Fruit fly (Drosophila melanogaster) whole organism, embryonic: ENCODE results near the gene Lgr1.

Source experiments
- Atf3 ChIP-seq: fragments of 200-800 bp; sonication (Bioruptor generic); optimal IDR thresholded peaks from 3 replicates; lab custom pipeline; 2016; ENCODE audit warnings: missing biosample characterization, missing genetic modification characterization
- CG10147 ChIP-seq: fragments of 200-800 bp; sonication (Bioruptor generic); optimal IDR thresholded peaks from 2 replicates; lab custom pipeline; 2019; ENCODE audit warnings: missing biosample characterization, mild to moderate bottlenecking, missing genetic modification characterization, moderate library complexity
- CG11085 ChIP-seq: fragments of 200-800 bp; sonication (Bioruptor generic); IDR thresholded peaks from 2 replicates; pipeline ENCODE4 v1.3.6; 2022; ENCODE audit warnings: missing biosample characterization, missing genetic modification characterization
- CG13123 ChIP-seq: fragments of 200-800 bp; sonication (Bioruptor generic); optimal IDR thresholded peaks from 2 replicates; lab custom pipeline; 2016; ENCODE audit warnings: missing biosample characterization, missing genetic modification characterization
- CG13296 ChIP-seq: fragments of 200-800 bp; sonication (Bioruptor generic); optimal IDR thresholded peaks from 3 replicates; lab custom pipeline; 2018; ENCODE audit warnings: missing biosample characterization, mild to moderate bottlenecking, missing genetic modification characterization
- CG14050 ChIP-seq: fragments of 200-800 bp; sonication (Bioruptor generic); IDR thresholded peaks from 3 replicates; pipeline ENCODE4 v1.3.6; 2022; ENCODE audit warnings: missing biosample characterization, missing genetic modification characterization
- CG14710 ChIP-seq: fragments of 200-800 bp; sonication (Bioruptor generic); optimal IDR thresholded peaks from 3 replicates; lab custom pipeline; 2019; ENCODE audit warnings: missing biosample characterization, mild to moderate bottlenecking, missing genetic modification characterization, moderate library complexity
- CG15696 ChIP-seq: fragments of 200-800 bp; sonication (Bioruptor generic); optimal IDR thresholded peaks from 2 replicates; lab custom pipeline; 2019; ENCODE audit warnings: missing biosample characterization, mild to moderate bottlenecking, missing genetic modification characterization, moderate library complexity
- CG17829 ChIP-seq: fragments of 200-800 bp; optimal IDR thresholded peaks from 2 replicates; lab custom pipeline; 2019; ENCODE audit warnings: missing biosample characterization, mild to moderate bottlenecking, missing genetic modification characterization, moderate library complexity
- CG18011 ChIP-seq: fragments of 200-800 bp; sonication (Bioruptor generic); optimal IDR thresholded peaks from 2 replicates; lab custom pipeline; 2017; ENCODE audit warnings: missing biosample characterization, missing genetic modification characterization, mild to moderate bottlenecking, moderate library complexity, missing genotype
- CG18764 ChIP-seq: fragments of 200-800 bp; sonication (Bioruptor generic); optimal IDR thresholded peaks from 3 replicates; lab custom pipeline; 2016; ENCODE audit warnings: missing biosample characterization, missing genetic modification characterization
- CG2116 ChIP-seq: fragments of 200-800 bp; sonication (Bioruptor generic); optimal IDR thresholded peaks from 3 replicates; lab custom pipeline; 2018; ENCODE audit warnings: missing biosample characterization, mild to moderate bottlenecking, missing genetic modification characterization
- CG2712 ChIP-seq: fragments of 200-800 bp; optimal IDR thresholded peaks from 3 replicates; lab custom pipeline; 2019; ENCODE audit warnings: missing biosample characterization, mild to moderate bottlenecking, missing genetic modification characterization, moderate library complexity
- CG3065 ChIP-seq: fragments of 200-800 bp; sonication (Bioruptor generic); optimal IDR thresholded peaks from 2 replicates; lab custom pipeline; 2016; ENCODE audit warnings: missing biosample characterization, missing genetic modification characterization
- CG5180 ChIP-seq: fragments of 200-800 bp; sonication (Bioruptor generic); optimal IDR thresholded peaks from 3 replicates; lab custom pipeline; 2017; ENCODE audit warnings: missing biosample characterization, missing genetic modification characterization, mild to moderate bottlenecking, moderate library complexity, missing genetic modification reagents
- CG5953 ChIP-seq: fragments of 200-800 bp; sonication (Bioruptor generic); IDR thresholded peaks from 2 replicates; pipeline ENCODE4 v1.3.6; 2022; ENCODE audit warnings: missing biosample characterization, missing genetic modification characterization
- CG6654 ChIP-seq: fragments of 200-800 bp; sonication (Bioruptor generic); optimal IDR thresholded peaks from 2 replicates; lab custom pipeline; 2017; ENCODE audit warnings: missing biosample characterization, mild to moderate bottlenecking, missing genetic modification characterization
- CG7372 ChIP-seq: fragments of 200-800 bp; sonication (Bioruptor generic); IDR thresholded peaks from 2 replicates; pipeline ENCODE4 v1.3.6; 2022; ENCODE audit warnings: missing biosample characterization, missing genetic modification characterization
- CG7556 ChIP-seq: fragments of 200-800 bp; sonication (Bioruptor generic); optimal IDR thresholded peaks from 2 replicates; lab custom pipeline; 2017; ENCODE audit warnings: missing biosample characterization, mild to moderate bottlenecking, missing genetic modification characterization
- CG8290 ChIP-seq, 3 experiments: fragments of 200-800 bp; sonication (Bioruptor generic); optimal IDR thresholded peaks; 2 replicates each; lab custom pipeline; 2016 to 2019; ENCODE audit warnings: missing biosample characterization in 3 of 3, missing genetic modification characterization in 3 of 3, mild to moderate bottlenecking in 2 of 3, moderate library complexity in 1 of 3
- CG8944 ChIP-seq: fragments of 200-800 bp; sonication (Bioruptor generic); optimal IDR thresholded peaks from 3 replicates; lab custom pipeline; 2016; ENCODE audit warnings: missing biosample characterization, missing genetic modification characterization
- CoRest ChIP-seq: fragments of 200-800 bp; sonication (Bioruptor generic); optimal IDR thresholded peaks from 3 replicates; lab custom pipeline; 2018; ENCODE audit warnings: missing biosample characterization, mild to moderate bottlenecking, missing genetic modification characterization, moderate library complexity
- Doc3 ChIP-seq: fragments of 200-800 bp; sonication (Bioruptor generic); IDR thresholded peaks from 3 replicates; pipeline ENCODE4 v1.3.6; 2022; ENCODE audit warnings: missing biosample characterization, missing genetic modification characterization; ENCODE audit not compliant: partially characterized antibody
- HLH3B ChIP-seq: fragments of 200-800 bp; sonication (Bioruptor generic); IDR thresholded peaks from 2 replicates; pipeline ENCODE4 v1.3.6; 2022; ENCODE audit warnings: missing biosample characterization, missing genetic modification characterization
- Hr3 ChIP-seq: fragments of 200-800 bp; sonication (Bioruptor generic); optimal IDR thresholded peaks from 3 replicates; lab custom pipeline; 2016; ENCODE audit warnings: missing biosample characterization, missing genetic modification characterization
- MESR4 ChIP-seq: fragments of 200-800 bp; sonication (Bioruptor generic); optimal IDR thresholded peaks from 2 replicates; lab custom pipeline; 2018; ENCODE audit warnings: missing biosample characterization, mild to moderate bottlenecking, missing genetic modification characterization, moderate library complexity
- Med ChIP-seq: fragments of 200-800 bp; sonication (Bioruptor generic); peaks from one replicate; lab custom pipeline; 2016; ENCODE audit warnings: missing biosample characterization, missing genetic modification characterization, mild to moderate bottlenecking, inconsistent platforms, moderate library complexity
- NC2α ChIP-seq: fragments of 200-800 bp; sonication (Bioruptor generic); optimal IDR thresholded peaks from 2 replicates; lab custom pipeline; 2016; ENCODE audit warnings: missing biosample characterization, missing genetic modification characterization
- Oaz ChIP-seq: fragments of 200-800 bp; sonication (Bioruptor generic); IDR thresholded peaks from 2 replicates; pipeline ENCODE4 v1.3.6; 2022; ENCODE audit warnings: missing biosample characterization, missing genetic modification characterization
- Sin3A ChIP-seq: fragments of >200 bp; optimal IDR thresholded peaks from 2 replicates; lab custom pipeline; 2018
- ac ChIP-seq: fragments of 200-800 bp; sonication (Bioruptor generic); optimal IDR thresholded peaks from 3 replicates; lab custom pipeline; 2017; ENCODE audit warnings: missing biosample characterization, mild to moderate bottlenecking, missing genetic modification characterization
- aop ChIP-seq: fragments of 200-800 bp; sonication (Bioruptor generic); IDR thresholded peaks from 2 replicates; pipeline ENCODE4 v1.3.6; 2022; ENCODE audit warnings: missing biosample characterization, missing genetic modification characterization
- ase ChIP-seq: fragments of 200-800 bp; sonication (Bioruptor generic); IDR thresholded peaks from 3 replicates; pipeline ENCODE4 v1.3.6; 2022; ENCODE audit warnings: missing biosample characterization, missing genetic modification characterization
- caup ChIP-seq: fragments of 200-800 bp; sonication (Bioruptor generic); optimal IDR thresholded peaks from 3 replicates; lab custom pipeline; 2017; ENCODE audit warnings: missing biosample characterization, mild to moderate bottlenecking, missing genetic modification characterization, moderate library complexity; ENCODE audit not compliant: severe bottlenecking
- cg ChIP-seq: fragments of 200-800 bp; sonication (Bioruptor generic); optimal IDR thresholded peaks from 3 replicates; lab custom pipeline; 2019; ENCODE audit warnings: missing biosample characterization, mild to moderate bottlenecking, missing genetic modification characterization, moderate library complexity
- fd102C ChIP-seq: fragments of 200-800 bp; sonication (Bioruptor generic); optimal IDR thresholded peaks from 2 replicates; lab custom pipeline; 2018; ENCODE audit warnings: missing biosample characterization, mild to moderate bottlenecking, missing genetic modification characterization, moderate library complexity
- ftz-f1 ChIP-seq: fragments of 200-800 bp; sonication (Bioruptor generic); optimal IDR thresholded peaks from 2 replicates; lab custom pipeline; 2016; ENCODE audit warnings: missing biosample characterization, missing genetic modification characterization
- fu2 ChIP-seq: fragments of 200-800 bp; sonication (Bioruptor generic); optimal IDR thresholded peaks from 2 replicates; lab custom pipeline; 2016; ENCODE audit warnings: missing biosample characterization, missing genetic modification characterization
- grn ChIP-seq: fragments of 200-800 bp; sonication (Bioruptor generic); optimal IDR thresholded peaks from 3 replicates; lab custom pipeline; 2017; ENCODE audit warnings: missing biosample characterization, missing genetic modification characterization
- her ChIP-seq: fragments of 200-800 bp; sonication (Bioruptor generic); optimal IDR thresholded peaks from 2 replicates; lab custom pipeline; 2016; ENCODE audit warnings: missing biosample characterization, missing genetic modification characterization
- kay ChIP-seq: fragments of 200-800 bp; sonication (Bioruptor generic); optimal IDR thresholded peaks from 2 replicates; lab custom pipeline; 2016; ENCODE audit warnings: missing biosample characterization, missing genetic modification characterization
- lmd ChIP-seq: fragments of 200-800 bp; sonication (Bioruptor generic); IDR thresholded peaks from 2 replicates; pipeline ENCODE4 v1.3.6; 2022; ENCODE audit warnings: missing biosample characterization, missing genetic modification characterization
- maf-S ChIP-seq: fragments of 200-800 bp; sonication (Bioruptor generic); optimal IDR thresholded peaks from 2 replicates; lab custom pipeline; 2016; ENCODE audit warnings: missing biosample characterization, missing genetic modification characterization
- mirr ChIP-seq: fragments of 200-800 bp; sonication (Bioruptor generic); optimal IDR thresholded peaks from 3 replicates; lab custom pipeline; 2018; ENCODE audit warnings: missing biosample characterization, mild to moderate bottlenecking, missing genetic modification characterization
- nmo ChIP-seq: fragments of 200-800 bp; sonication (Bioruptor generic); optimal IDR thresholded peaks from 2 replicates; lab custom pipeline; 2018; ENCODE audit warnings: missing biosample characterization, mild to moderate bottlenecking, missing genetic modification characterization, moderate library complexity
- peb ChIP-seq: fragments of 200-800 bp; sonication (Bioruptor generic); IDR thresholded peaks from 2 replicates; pipeline ENCODE4 v1.3.6; 2022; ENCODE audit warnings: missing biosample characterization, missing genetic modification characterization
- sisA ChIP-seq: fragments of 200-800 bp; sonication (Bioruptor generic); IDR thresholded peaks from 2 replicates; pipeline ENCODE4 v1.3.6; 2022; ENCODE audit warnings: missing biosample characterization, missing genetic modification characterization
- slou ChIP-seq: fragments of 200-800 bp; sonication (Bioruptor generic); optimal IDR thresholded peaks from 3 replicates; lab custom pipeline; 2016; ENCODE audit warnings: missing biosample characterization, missing genetic modification characterization
- zen2 ChIP-seq: fragments of 200-800 bp; sonication (Bioruptor generic); IDR thresholded peaks from 3 replicates; pipeline ENCODE4 v1.3.6; 2022; ENCODE audit warnings: missing biosample characterization, missing genetic modification characterization; ENCODE audit not compliant: partially characterized antibody

Gene Lgr1

dm6 chr3R:17681611-17682243 is 43.9 kb upstream of the Lgr1 start (continued):
- TF ChIP-seq CG8944 (no peak), Hr3 (no peak), CG14050 (GFP tag; lab: Robert Waterston, UW) (no peak), slou (GFP tag; lab: Kevin White, UChicago) (no peak), CG3065 (GFP tag; lab: Kevin White, UChicago) (no peak)

- TF ChIP-seq CG11085 (no peak), CG6654 (GFP tag; lab: Kevin White, UChicago) (no peak), fu2 (GFP tag; lab: Kevin White, UChicago) (no peak), CG8290 (GFP tag; optimal IDR thresholded peaks at IDR 0.05; lab: Kevin White, UChicago) (peak; percentile 41), CG8290 (tag; optimal IDR thresholded peaks at IDR 0.05; lab: Kevin White, UChicago) (peak in 1 of 2 experiments; percentile 86), CG7556 (GFP tag; lab: Kevin White, UChicago) (no peak), cg (GFP tag; lab: Kevin White, UChicago) (peak; percentile 85), CG15696 (no peak), grn (peak; percentile 97), CG18764 (GFP tag; lab: Kevin White, UChicago) (no peak), CG2116 (GFP tag; lab: Kevin White, UChicago) (peak; percentile 66), ftz-f1 (GFP tag; lab: Kevin White, UChicago) (peak; percentile 72), CG14710 (tag; lab: Kevin White, UChicago) (peak; percentile 76), CG5180 (GFP tag; lab: Kevin White, UChicago) (no peak), zen2 (GFP tag; lab: Robert Waterston, UW) (no peak), MESR4 (GFP tag; lab: Kevin White, UChicago) (peak; percentile 92), CG5953 (GFP tag; lab: Robert Waterston, UW) (no peak), CG2712 (tag; lab: Kevin White, UChicago) (peak; percentile 59), her (GFP tag; lab: Kevin White, UChicago) (peak; percentile 58), fd102C (GFP tag; lab: Kevin White, UChicago) (no peak), ac (GFP tag; lab: Kevin White, UChicago) (no peak), CG13296 (GFP tag; lab: Kevin White, UChicago) (no peak), CG17829 (tag; lab: Kevin White, UChicago) (peak; percentile 73), nmo (GFP tag; lab: Kevin White, UChicago) (peak; percentile 73), Doc3 (GFP tag; lab: Robert Waterston, UW) (no peak), CG7372 (GFP tag; lab: Robert Waterston, UW) (no peak), caup (GFP tag; lab: Kevin White, UChicago) (peak; percentile 27), aop (GFP tag; lab: Robert Waterston, UW) (no peak), CG18011 (GFP tag; lab: Kevin White, UChicago) (no peak), Atf3 (GFP tag; lab: Kevin White, UChicago) (peak; percentile 88), NC2α (GFP tag; lab: Kevin White, UChicago) (no peak), mirr (GFP tag; lab: Kevin White, UChicago) (no peak), lmd (GFP tag; lab: Robert Waterston, UW) (no peak), peb (no peak), sisA (GFP tag; lab: Robert Waterston, UW) (no peak), Oaz (GFP tag; lab: Robert Waterston, UW) (no peak), CoRest (tag; lab: Kevin White, UChicago) (peak; percentile 34), HLH3B (GFP tag; lab: Robert Waterston, UW) (no peak), ase (no peak), kay (peak; percentile 75), CG13123 (GFP tag; lab: Kevin White, UChicago) (no peak), Med (GFP tag; lab: Kevin White, UChicago) (peak; percentile 91), CG10147 (no peak), maf-S (GFP tag; lab: Kevin White, UChicago) (no peak), Sin3A (peak; percentile 84)
These were observed 43.3 kb upstream of the Lgr1 start, which contains the start of the genes alt and CG7655 for dm6 chr3R:17682244-17682773. TSS of gene alt (minus strand) at chr3R:17682515. TSS of gene CG7655 (plus strand) at chr3R:17682669.
